Worm (Caenorhabditis elegans) whole organism, midembryonic: ENCODE results near the gene Y54G2A.7.

Source experiments
- T22C8.4 ChIP-seq: fragments of 200-800 bp; sonication (Bioruptor generic); IDR thresholded peaks from 2 replicates; pipeline ENCODE4 v1.3.6; 2022; ENCODE audit warnings: missing genetic modification characterization, missing compliant biosample characterization
- cog-1 ChIP-seq: sonication (generic microtip); optimal IDR thresholded peaks from 2 replicates; lab custom pipeline; 2016; ENCODE audit warnings: missing genetic modification characterization, missing compliant biosample characterization
- flt-1 ChIP-seq: fragments of 200-800 bp; sonication (Bioruptor generic); IDR thresholded peaks from 2 replicates; pipeline ENCODE4 v1.3.6; 2022; ENCODE audit warnings: missing genetic modification characterization, missing compliant biosample characterization
- klf-2 ChIP-seq: fragments of 200-800 bp; sonication (Bioruptor generic); conservative IDR thresholded peaks from 2 replicates; pipeline ENCODE4 v1.3.6; 2022; ENCODE audit warnings: missing genetic modification reagents, missing genetic modification characterization, missing compliant biosample characterization
- med-1 ChIP-seq: sonication (generic microtip); optimal IDR thresholded peaks from 2 replicates; lab custom pipeline; 2017; ENCODE audit warnings: missing genetic modification characterization, mild to moderate bottlenecking, missing compliant biosample characterization, antibody characterized with exemption, missing genetic modification reagents; ENCODE audit not compliant: insufficient read depth
- ref-1 ChIP-seq: fragments of 200-800 bp; sonication (Bioruptor generic); conservative IDR thresholded peaks from 2 replicates; pipeline ENCODE4 v1.3.6; 2022; ENCODE audit warnings: missing genetic modification reagents, missing genetic modification characterization, missing compliant biosample characterization
- tab-1 ChIP-seq: fragments of 200-800 bp; sonication (Bioruptor generic); IDR thresholded peaks from 2 replicates; pipeline ENCODE4 v1.3.6; 2022; ENCODE audit warnings: missing genetic modification characterization, missing compliant biosample characterization
- ztf-23 ChIP-seq: fragments of 200-800 bp; sonication (Bioruptor generic); IDR thresholded peaks from 2 replicates; pipeline ENCODE4 v1.3.6; 2022; ENCODE audit warnings: missing genetic modification reagents, missing genetic modification characterization, missing compliant biosample characterization
- ztf-29 ChIP-seq: fragments of 200-800 bp; sonication (Bioruptor generic); IDR thresholded peaks from 2 replicates; pipeline ENCODE4 v1.3.6; 2022; ENCODE audit warnings: missing genetic modification reagents, missing genetic modification characterization, missing compliant biosample characterization

Gene Y54G2A.7

DNA sequence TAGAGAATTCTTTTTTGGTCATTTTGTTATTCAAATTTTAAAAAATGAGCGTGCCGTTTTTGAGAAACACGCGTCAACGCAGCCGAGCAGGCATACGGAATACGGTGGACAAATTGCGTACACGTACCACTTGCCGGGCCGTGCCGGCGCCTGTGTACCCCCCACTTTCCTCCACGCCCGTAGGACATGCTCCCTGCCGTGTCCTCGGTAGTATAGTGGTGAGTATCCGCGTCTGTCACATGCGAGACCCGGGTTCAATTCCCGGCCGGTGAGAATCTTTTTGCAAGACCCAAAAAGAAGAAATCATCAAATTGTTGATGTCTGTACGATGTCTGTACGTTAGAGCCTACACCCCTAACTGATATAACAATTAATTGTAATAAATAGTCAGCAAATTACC is 30.3 kb upstream of the Y54G2A.7 start:
- TF ChIP-seq flt-1 (GFP tag; lab: Robert Waterston, UW) (peak; percentile 44; the same call in 1 of the 2 replicates), tab-1 (GFP tag; lab: Robert Waterston, UW) (0 out of 2 replicates have a peak, but pooled peaks have one; percentile 58), T22C8.4 (GFP tag; lab: Robert Waterston, UW) (no peak)

ce11 chrIV:2809208-2809607 is 29.2 kb upstream of the Y54G2A.7 start, which contains the start of gene Y54G2A.76:
TSS of gene Y54G2A.76 (plus strand) at chrIV:2809410.
- no peak for TF ChIP-seq T22C8.4 (GFP tag; lab: Robert Waterston, UW)
- TF ChIP-seq med-1 (GFP tag; lab: Kevin White, UChicago) = no peak

- TF ChIP-seq T22C8.4 (GFP tag; lab: Robert Waterston, UW) = no peak
- 0 out of 2 replicates have a peak, but pooled peaks have one; percentile 35 for TF ChIP-seq flt-1 (GFP tag; lab: Robert Waterston, UW)
These were observed 21.4 kb upstream of the Y54G2A.7 start for ce11 chrIV:2817038-2817437.

DNA sequence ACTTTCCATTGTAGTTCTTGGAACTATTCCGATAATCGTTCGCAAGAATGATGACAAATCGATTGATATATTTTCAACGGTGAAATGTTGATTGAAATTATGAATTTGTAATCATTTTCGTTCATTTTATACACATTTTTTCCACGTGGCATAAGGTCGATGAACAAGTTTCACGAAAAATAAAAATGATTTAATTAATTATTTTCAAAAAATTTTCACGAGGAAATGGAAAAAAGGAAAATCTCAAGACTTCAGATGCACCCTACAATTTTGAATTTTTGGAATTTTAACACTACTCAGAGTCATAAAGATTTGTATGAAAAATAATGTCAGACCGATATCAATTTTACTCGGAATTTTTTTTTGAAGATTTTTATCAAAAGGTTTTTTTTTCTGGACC is 18.8 kb upstream of the Y54G2A.7 start, which contains the start of gene Y54G2A.13:
TSS of gene Y54G2A.13 (minus strand) at position 101 of the 400 bp plus-strand sequence.
- TF ChIP-seq ztf-29 (no peak), flt-1 (GFP tag; lab: Robert Waterston, UW) (no peak), tab-1 (GFP tag; lab: Robert Waterston, UW) (no peak), cog-1 (tag; lab: Kevin White, UChicago) (no peak), ztf-23 (GFP tag; lab: Robert Waterston, UW) (no peak)

- TF ChIP-seq flt-1 (GFP tag; lab: Robert Waterston, UW) (no peak), cog-1 (tag; lab: Kevin White, UChicago) (no peak), ztf-29 (no peak), T22C8.4 (GFP tag; lab: Robert Waterston, UW) (no peak), ref-1 (no peak), tab-1 (GFP tag; lab: Robert Waterston, UW) (no peak), ztf-23 (GFP tag; lab: Robert Waterston, UW) (no peak), klf-2 (GFP tag; lab: Robert Waterston, UW) (no peak), med-1 (GFP tag; lab: Kevin White, UChicago) (no peak)
These were observed 18.0 kb upstream of the Y54G2A.7 start, which contains the start of gene Y54G2A.37 for ce11 chrIV:2820408-2820807. TSS of gene Y54G2A.37 (plus strand) at chrIV:2820708.

- no peak for TF ChIP-seq med-1 (GFP tag; lab: Kevin White, UChicago)
- TF ChIP-seq ref-1 = no peak
- TF ChIP-seq T22C8.4 (GFP tag; lab: Robert Waterston, UW) = no peak
- no peak for TF ChIP-seq flt-1 (GFP tag; lab: Robert Waterston, UW)
- no peak for TF ChIP-seq klf-2 (GFP tag; lab: Robert Waterston, UW)
- no peak for TF ChIP-seq ztf-29
- TF ChIP-seq tab-1 (GFP tag; lab: Robert Waterston, UW) = no peak
- TF ChIP-seq ztf-23 (GFP tag; lab: Robert Waterston, UW) = no peak
- TF ChIP-seq cog-1 (tag; lab: Kevin White, UChicago) = no peak
These were observed 15.0 kb upstream of the Y54G2A.7 start, which contains the start of gene clec-80 for ce11 chrIV:2823446-2823845. TSS of gene clec-80 (plus strand) at chrIV:2823746.

DNA sequence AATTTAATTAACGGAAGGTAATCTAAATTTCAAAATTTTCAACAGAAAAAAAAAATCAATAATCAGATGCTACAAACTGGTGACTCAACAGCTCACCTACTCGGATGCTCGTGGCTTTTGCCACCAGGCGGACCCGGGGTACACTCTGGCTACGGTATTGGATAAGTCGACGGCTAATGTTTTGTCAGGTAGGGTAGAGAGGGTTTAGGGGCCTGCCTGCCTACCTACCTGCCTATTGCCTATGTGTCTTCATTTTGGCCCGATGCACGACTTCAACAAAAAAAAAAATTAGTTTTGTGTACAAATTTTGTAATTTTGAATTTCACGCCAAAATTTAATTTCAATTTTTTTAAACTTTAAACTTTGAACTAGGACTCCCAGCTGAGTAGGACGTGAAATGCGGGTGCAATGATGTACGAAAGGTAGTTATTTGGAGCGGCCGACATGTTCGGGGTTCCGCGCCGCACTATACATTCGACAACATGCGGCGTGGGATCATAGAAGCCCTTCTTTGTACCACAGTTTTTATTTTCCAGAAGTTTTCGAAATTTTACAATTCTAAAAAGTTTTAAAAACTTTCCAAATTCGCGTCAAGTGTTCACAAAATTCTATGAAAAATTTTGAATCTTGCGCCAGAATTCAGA is 12.8 kb upstream of the Y54G2A.7 start:
- TF ChIP-seq ztf-23 (GFP tag; lab: Robert Waterston, UW) (no peak), klf-2 (GFP tag; lab: Robert Waterston, UW) (no peak), cog-1 (tag; lab: Kevin White, UChicago) (no peak), ref-1 (no peak), T22C8.4 (GFP tag; lab: Robert Waterston, UW) (no peak), med-1 (GFP tag; lab: Kevin White, UChicago) (no peak), tab-1 (GFP tag; lab: Robert Waterston, UW) (no peak), flt-1 (GFP tag; lab: Robert Waterston, UW) (no peak), ztf-29 (no peak)

ce11 chrIV:2826335-2826734 is 12.1 kb upstream of the Y54G2A.7 start:
- TF ChIP-seq klf-2 (GFP tag; lab: Robert Waterston, UW) (no peak), med-1 (GFP tag; lab: Kevin White, UChicago) (no peak), ref-1 (no peak), ztf-23 (GFP tag; lab: Robert Waterston, UW) (no peak)

ce11 chrIV:2832587-2832986 is 5.8 kb upstream of the Y54G2A.7 start, which contains the start of the genes Y54G2A.48 and pudl-1:
TSS of gene Y54G2A.48 (minus strand) at chrIV:2832687.
TSS of gene pudl-1 (plus strand) at chrIV:2832906.
- TF ChIP-seq T22C8.4 (GFP tag; lab: Robert Waterston, UW) (no peak), tab-1 (GFP tag; lab: Robert Waterston, UW) (no peak), klf-2 (GFP tag; lab: Robert Waterston, UW) (no peak), cog-1 (tag; lab: Kevin White, UChicago) (no peak), ztf-29 (no peak), flt-1 (GFP tag; lab: Robert Waterston, UW) (no peak), ztf-23 (GFP tag; lab: Robert Waterston, UW) (no peak), med-1 (GFP tag; lab: Kevin White, UChicago) (no peak), ref-1 (no peak)

ce11 chrIV:2834516-2834915 is 3.9 kb upstream of the Y54G2A.7 start, which contains the start of gene pudl-2:
TSS of gene pudl-2 (plus strand) at chrIV:2834816.
- TF ChIP-seq T22C8.4 (GFP tag; lab: Robert Waterston, UW) (no peak), klf-2 (GFP tag; lab: Robert Waterston, UW) (no peak), flt-1 (GFP tag; lab: Robert Waterston, UW) (no peak), tab-1 (GFP tag; lab: Robert Waterston, UW) (no peak), ref-1 (no peak), med-1 (GFP tag; lab: Kevin White, UChicago) (no peak), cog-1 (tag; lab: Kevin White, UChicago) (no peak), ztf-23 (GFP tag; lab: Robert Waterston, UW) (no peak), ztf-29 (no peak)
